Worm (Caenorhabditis elegans) whole organism, young adult: ENCODE results near the gene zip-7.
A peak's percentile ranks its signal among the peaks of the same experiment; 100 is the strongest.
"Not testable (repeated sequence)": the region's sequence is repeated elsewhere in the genome, so short reads cannot be mapped to it uniquely, and the experiment has no call there.

Source experiments
- ccch-3 ChIP-seq: fragments of 200-800 bp; sonication (Bioruptor generic); optimal IDR thresholded peaks from 2 replicates; lab custom pipeline; 2018; ENCODE audit warnings: mild to moderate bottlenecking, missing genetic modification characterization, missing compliant biosample characterization
- die-1 ChIP-seq: sonication (generic microtip); optimal IDR thresholded peaks from 2 replicates; lab custom pipeline; 2016; ENCODE audit warnings: missing genotype, mild to moderate bottlenecking, missing genetic modification characterization, missing compliant biosample characterization
- dpl-1 ChIP-seq: fragments of 150-350 bp; optimal IDR thresholded peaks from 2 replicates; lab custom pipeline; 2014; ENCODE audit warnings: missing biosample characterization, missing genetic modification reagents, missing genetic modification characterization
- ekl-4 ChIP-seq: fragments of 200-800 bp; sonication (Bioruptor generic); IDR thresholded peaks from 2 replicates; pipeline ENCODE4 v1.3.6; 2022; ENCODE audit warnings: missing genetic modification reagents, missing genetic modification characterization, missing compliant biosample characterization
- him-1 ChIP-seq: sonication (generic microtip); optimal IDR thresholded peaks from 2 replicates; lab custom pipeline; 2016; ENCODE audit warnings: missing genotype, missing genetic modification reagents, missing genetic modification characterization, missing compliant biosample characterization
- hlh-12 ChIP-seq: sonication (generic microtip); optimal IDR thresholded peaks from 2 replicates; lab custom pipeline; 2016; ENCODE audit warnings: missing genetic modification characterization, missing compliant biosample characterization
- hmg-1.2 ChIP-seq: fragments of 200-800 bp; sonication (Bioruptor generic); IDR thresholded peaks from 2 replicates; pipeline ENCODE4 v1.3.6; 2022; ENCODE audit warnings: missing genetic modification reagents, missing genetic modification characterization, missing compliant biosample characterization
- mxl-1 ChIP-seq: sonication (generic microtip); optimal IDR thresholded peaks from 2 replicates; lab custom pipeline; 2016; ENCODE audit warnings: missing genetic modification characterization, missing compliant biosample characterization
- pha-4 ChIP-seq: fragments of 150-350 bp; sonication (generic microtip); optimal IDR thresholded peaks from 2 replicates; lab custom pipeline; 2014; ENCODE audit warnings: missing biosample characterization, missing genetic modification reagents, missing genetic modification characterization
- unc-130 ChIP-seq: sonication (generic microtip); optimal IDR thresholded peaks from 2 replicates; lab custom pipeline; 2016; ENCODE audit warnings: missing genetic modification reagents, missing genetic modification characterization, missing compliant biosample characterization
- ztf-25 ChIP-seq: fragments of 200-800 bp; sonication (Bioruptor generic); IDR thresholded peaks from 2 replicates; pipeline ENCODE4 v1.3.6; 2022; ENCODE audit warnings: missing genetic modification reagents, missing genetic modification characterization, missing compliant biosample characterization

DNA sequence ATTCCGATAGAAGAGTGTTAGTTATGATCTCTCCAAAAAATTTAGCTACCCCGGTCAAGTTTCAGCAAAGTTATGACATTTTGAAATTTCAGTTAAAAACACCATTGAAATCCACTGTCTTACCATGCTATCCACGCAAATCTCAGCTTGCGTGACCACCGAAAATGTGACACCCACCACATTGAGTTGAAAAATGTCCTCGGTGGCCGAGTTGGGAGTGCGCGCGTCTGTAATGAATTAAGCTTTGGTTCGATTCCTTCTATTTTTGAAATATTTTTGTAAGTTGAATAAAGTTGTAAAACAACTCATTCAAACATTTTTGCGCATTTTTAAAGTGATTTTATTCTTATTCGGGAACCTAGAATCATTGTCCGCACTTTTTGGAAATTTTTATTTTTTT, 23.3 kb downstream of the zip-7 start:
- not testable (repeated sequence) for TF ChIP-seq mxl-1 (tag; lab: Kevin White, UChicago); die-1 (tag; lab: Kevin White, UChicago); dpl-1 (GFP tag; lab: Kevin White, UChicago); pha-4 (tag; lab: Kevin White, UChicago); ztf-25; unc-130; ccch-3 (GFP tag; lab: Kevin White, UChicago); ekl-4 (GFP tag; lab: Robert Waterston, UW); hlh-12
- TF ChIP-seq hmg-1.2 (GFP tag; lab: Robert Waterston, UW) (peak; percentile 54), him-1 (peak; percentile 12)
